Worm (Caenorhabditis elegans): ENCODE results near the gene F54G2.1.

- TF ChIP-seq unc-55 (GFP tag; optimal IDR thresholded peaks at IDR 0.05) (no peak), syd-9 (tag; optimal IDR thresholded peaks at IDR 0.05) (no peak), ceh-9 (tag; optimal IDR thresholded peaks at IDR 0.05) (no peak), ceh-45 (GFP tag; IDR thresholded peaks at IDR 0.05) (no peak), elt-2 (tag; optimal IDR thresholded peaks at IDR 0.05) (no peak), ceh-34 (tag; optimal IDR thresholded peaks at IDR 0.05) (no peak), ceh-2 (tag; optimal IDR thresholded peaks at IDR 0.05) (no peak), odd-2 (tag; optimal IDR thresholded peaks at IDR 0.05) (no peak), T23F11.4 (GFP tag; optimal IDR thresholded peaks at IDR 0.05) (no peak), ama-1 (optimal IDR thresholded peaks at IDR 0.05) (no peak), nfya-1 (tag; optimal IDR thresholded peaks at IDR 0.05) (no peak)
Measured at ce11 chrX:2704768-2705486, 40.8 kb upstream of the F54G2.1 start.

All from whole organism, late embryonic.